Worm (Caenorhabditis elegans) whole organism, young adult: Measurements from ENCODE around the gene F10C1.3.
A peak's percentile ranks its signal among the peaks of the same experiment; 100 is the strongest.

Source experiments
- B0035.1 ChIP-seq: sonication (generic microtip); optimal IDR thresholded peaks from 2 replicates; lab custom pipeline; 2016; ENCODE audit warnings: missing genetic modification characterization, mild to moderate bottlenecking, missing compliant biosample characterization, missing genotype, missing genetic modification reagents
- B0261.1 ChIP-seq: sonication (generic microtip); optimal IDR thresholded peaks from 2 replicates; lab custom pipeline; 2016; ENCODE audit warnings: mild to moderate bottlenecking, missing genetic modification characterization, moderate library complexity, missing compliant biosample characterization
- D2030.7 ChIP-seq: fragments of 200-800 bp; sonication (Bioruptor generic); IDR thresholded peaks from 2 replicates; pipeline ENCODE4 v1.3.6; 2022; ENCODE audit warnings: missing genetic modification reagents, missing genetic modification characterization, missing compliant biosample characterization
- F22D6.2 ChIP-seq: sonication (generic microtip); optimal IDR thresholded peaks from 2 replicates; lab custom pipeline; 2016; ENCODE audit warnings: mild to moderate bottlenecking, missing genetic modification characterization, missing compliant biosample characterization
- F23B12.7 ChIP-seq: sonication (generic microtip); optimal IDR thresholded peaks from 2 replicates; lab custom pipeline; 2017; ENCODE audit warnings: missing genetic modification characterization, mild to moderate bottlenecking, missing compliant biosample characterization, antibody characterized with exemption, moderate library complexity; ENCODE audit not compliant: insufficient read depth
- F52B5.7 ChIP-seq: sonication (generic microtip); optimal IDR thresholded peaks from 2 replicates; lab custom pipeline; 2016; ENCODE audit warnings: mild to moderate bottlenecking, missing genetic modification characterization, missing compliant biosample characterization
- Y53F4B.3 ChIP-seq: fragments of 200-800 bp; sonication (Bioruptor generic); IDR thresholded peaks from 2 replicates; pipeline ENCODE4 v1.3.6; 2022; ENCODE audit warnings: missing genetic modification reagents, missing genetic modification characterization, missing compliant biosample characterization
- akir-1 ChIP-seq: fragments of 200-800 bp; sonication (Bioruptor generic); optimal IDR thresholded peaks from 2 replicates; lab custom pipeline; 2018; ENCODE audit warnings: mild to moderate bottlenecking, missing genetic modification characterization, moderate library complexity, missing compliant biosample characterization
- atf-7 ChIP-seq: sonication (generic microtip); optimal IDR thresholded peaks from 2 replicates; lab custom pipeline; 2017; ENCODE audit warnings: mild to moderate bottlenecking, missing genetic modification characterization, missing compliant biosample characterization
- athp-1 ChIP-seq: sonication (generic microtip); optimal IDR thresholded peaks from 2 replicates; lab custom pipeline; 2017; ENCODE audit warnings: mild to moderate bottlenecking, missing genetic modification characterization, missing compliant biosample characterization
- attf-6 ChIP-seq: fragments of 200-800 bp; sonication (Bioruptor generic); IDR thresholded peaks from 2 replicates; pipeline ENCODE4 v1.3.6; 2022; ENCODE audit warnings: missing genetic modification reagents, missing genetic modification characterization, missing compliant biosample characterization
- cebp-1 ChIP-seq, 2 experiments: fragments of 200-800 bp in 1 of 2; sonication (Bioruptor generic) in 1 of 2; sonication (generic microtip) in 1 of 2; IDR thresholded peaks in 1 of 2; optimal IDR thresholded peaks in 1 of 2; 2 replicates each; pipeline versions ENCODE4 v1.3.6 to Lab custom; 2017 to 2022; ENCODE audit warnings: missing compliant biosample characterization in 2 of 2, missing genetic modification characterization in 2 of 2, mild to moderate bottlenecking in 1 of 2, missing genetic modification reagents in 1 of 2, moderate library complexity in 1 of 2
- cebp-2 ChIP-seq: fragments of 200-800 bp; sonication (Bioruptor generic); IDR thresholded peaks from 2 replicates; pipeline ENCODE4 v1.3.6; 2022; ENCODE audit warnings: missing genetic modification characterization, missing compliant biosample characterization
- ceh-100 ChIP-seq: fragments of 200-800 bp; sonication (Bioruptor generic); IDR thresholded peaks from 2 replicates; pipeline ENCODE4 v1.3.6; 2022; ENCODE audit warnings: missing genetic modification reagents, missing genetic modification characterization, missing compliant biosample characterization
- ceh-79 ChIP-seq: sonication (generic microtip); optimal IDR thresholded peaks from 2 replicates; lab custom pipeline; 2017; ENCODE audit warnings: mild to moderate bottlenecking, missing genetic modification characterization, missing compliant biosample characterization
- ceh-91 ChIP-seq: fragments of 200-800 bp; sonication (Bioruptor generic); IDR thresholded peaks from 2 replicates; pipeline ENCODE4 v1.3.6; 2022; ENCODE audit warnings: missing genetic modification reagents, missing genetic modification characterization, missing compliant biosample characterization
- chd-7 ChIP-seq: sonication (generic microtip); optimal IDR thresholded peaks from 2 replicates; lab custom pipeline; 2016; ENCODE audit warnings: mild to moderate bottlenecking, missing genetic modification characterization, moderate library complexity, missing compliant biosample characterization
- dox-1 ChIP-seq: fragments of 200-800 bp; sonication (Bioruptor generic); IDR thresholded peaks from 2 replicates; pipeline ENCODE4 v1.3.6; 2022; ENCODE audit warnings: missing genetic modification reagents, missing genetic modification characterization, missing compliant biosample characterization
- egrh-3 ChIP-seq: fragments of 200-800 bp; sonication (Bioruptor generic); IDR thresholded peaks from 2 replicates; pipeline ENCODE4 v1.3.6; 2022; ENCODE audit warnings: missing genetic modification reagents, missing genetic modification characterization, missing compliant biosample characterization
- hlh-26 ChIP-seq: fragments of 200-800 bp; sonication (Bioruptor generic); conservative IDR thresholded peaks from 2 replicates; pipeline ENCODE4 v1.3.6; 2022; ENCODE audit warnings: missing genetic modification reagents, missing genetic modification characterization, missing compliant biosample characterization
- hmg-1.2 ChIP-seq: fragments of 200-800 bp; sonication (Bioruptor generic); IDR thresholded peaks from 2 replicates; pipeline ENCODE4 v1.3.6; 2022; ENCODE audit warnings: missing genetic modification reagents, missing genetic modification characterization, missing compliant biosample characterization
- hmg-20 ChIP-seq: fragments of 200-800 bp; sonication (Bioruptor generic); IDR thresholded peaks from 2 replicates; pipeline ENCODE4 v1.3.6; 2022; ENCODE audit warnings: missing genetic modification reagents, missing genetic modification characterization, missing compliant biosample characterization
- hsf-1 ChIP-seq: fragments of 200-800 bp; sonication (Bioruptor generic); IDR thresholded peaks from 2 replicates; pipeline ENCODE4 v1.3.6; 2022; ENCODE audit warnings: missing genetic modification reagents, missing genetic modification characterization, missing compliant biosample characterization
- lag-1 ChIP-seq: fragments of 200-800 bp; sonication (Bioruptor generic); IDR thresholded peaks from 2 replicates; pipeline ENCODE4 v1.3.6; 2022; ENCODE audit warnings: missing genetic modification reagents, missing genetic modification characterization, missing compliant biosample characterization
- lin-40 ChIP-seq: sonication (generic microtip); optimal IDR thresholded peaks from 2 replicates; lab custom pipeline; 2016; ENCODE audit warnings: missing genetic modification characterization, mild to moderate bottlenecking, missing compliant biosample characterization, missing genotype, missing genetic modification reagents
- lin-54 ChIP-seq: fragments of 200-800 bp; sonication (Bioruptor generic); optimal IDR thresholded peaks from 2 replicates; lab custom pipeline; 2018; ENCODE audit warnings: mild to moderate bottlenecking, missing genetic modification characterization, missing compliant biosample characterization
- lir-1 ChIP-seq: fragments of 200-800 bp; sonication (Bioruptor generic); conservative IDR thresholded peaks from 2 replicates; pipeline ENCODE4 v1.3.6; 2022; ENCODE audit warnings: missing genetic modification reagents, missing genetic modification characterization, missing compliant biosample characterization
- lsl-1 ChIP-seq: fragments of 200-800 bp; sonication (Bioruptor generic); optimal IDR thresholded peaks from 2 replicates; lab custom pipeline; 2018; ENCODE audit warnings: mild to moderate bottlenecking, missing genetic modification characterization, moderate library complexity, missing compliant biosample characterization
- madf-8 ChIP-seq: fragments of 200-800 bp; sonication (Bioruptor generic); conservative IDR thresholded peaks from 2 replicates; pipeline ENCODE4 v1.3.6; 2022; ENCODE audit warnings: missing genetic modification reagents, missing genetic modification characterization, missing compliant biosample characterization
- mcd-1 ChIP-seq: fragments of 200-800 bp; sonication (Bioruptor generic); IDR thresholded peaks from 2 replicates; pipeline ENCODE4 v1.3.6; 2022; ENCODE audit warnings: missing genetic modification reagents, missing genetic modification characterization, missing compliant biosample characterization
- mel-28 ChIP-seq: sonication (generic microtip); optimal IDR thresholded peaks from 2 replicates; lab custom pipeline; 2016; ENCODE audit warnings: borderline replicate concordance, mild to moderate bottlenecking, missing genetic modification characterization, missing compliant biosample characterization
- nhr-120 ChIP-seq: fragments of 200-800 bp; sonication (Bioruptor generic); IDR thresholded peaks from 2 replicates; pipeline ENCODE4 v1.3.6; 2022; ENCODE audit warnings: missing genetic modification characterization, missing compliant biosample characterization
- nhr-90 ChIP-seq: sonication (generic microtip); optimal IDR thresholded peaks from 2 replicates; lab custom pipeline; 2016; ENCODE audit warnings: missing genotype, mild to moderate bottlenecking, missing genetic modification characterization, missing compliant biosample characterization
- pha-4 ChIP-seq: fragments of 150-350 bp; sonication (generic microtip); optimal IDR thresholded peaks from 2 replicates; lab custom pipeline; 2014; ENCODE audit warnings: missing biosample characterization, missing genetic modification reagents, missing genetic modification characterization
- rcor-1 ChIP-seq: fragments of 200-800 bp; sonication (Bioruptor generic); IDR thresholded peaks from 2 replicates; pipeline ENCODE4 v1.3.6; 2022; ENCODE audit warnings: missing genetic modification reagents, missing genetic modification characterization, missing compliant biosample characterization
- snpc-1.3 ChIP-seq: sonication (generic microtip); optimal IDR thresholded peaks from 2 replicates; lab custom pipeline; 2017; ENCODE audit warnings: missing genetic modification characterization, mild to moderate bottlenecking, missing compliant biosample characterization, antibody characterized with exemption, moderate library complexity, missing genotype, missing genetic modification reagents; ENCODE audit not compliant: insufficient read depth
- snpc-3.4 ChIP-seq: sonication (generic microtip); optimal IDR thresholded peaks from 2 replicates; lab custom pipeline; 2017; ENCODE audit warnings: missing genetic modification characterization, mild to moderate bottlenecking, missing compliant biosample characterization, antibody characterized with exemption, moderate library complexity, missing genotype, missing genetic modification reagents
- snpc-4 ChIP-seq, 5 experiments: fragments of 150-350 bp in 1 of 5; sonication (generic microtip) in 4 of 5; optimal IDR thresholded peaks; 2 replicates each; lab custom pipeline; 2014 to 2018; ENCODE audit warnings: missing genetic modification characterization in 5 of 5, missing biosample characterization in 3 of 5, antibody characterized with exemption in 2 of 5, mild to moderate bottlenecking in 2 of 5, missing compliant biosample characterization in 2 of 5, missing genotype in 2 of 5, moderate library complexity in 2 of 5, missing genetic modification reagents in 1 of 5
- somi-1 ChIP-seq: fragments of 200-800 bp; sonication (Bioruptor generic); optimal IDR thresholded peaks from 2 replicates; lab custom pipeline; 2018; ENCODE audit warnings: mild to moderate bottlenecking, missing genetic modification characterization, missing compliant biosample characterization
- sptf-2 ChIP-seq: fragments of 200-800 bp; sonication (Bioruptor generic); optimal IDR thresholded peaks from 2 replicates; lab custom pipeline; 2018; ENCODE audit warnings: mild to moderate bottlenecking, missing genetic modification characterization, missing compliant biosample characterization
- tbx-9 ChIP-seq: sonication (generic microtip); optimal IDR thresholded peaks from 2 replicates; lab custom pipeline; 2016; ENCODE audit warnings: borderline replicate concordance, missing genetic modification characterization, inconsistent platforms, missing compliant biosample characterization
- tlf-1 ChIP-seq: fragments of 200-800 bp; sonication (Bioruptor generic); optimal IDR thresholded peaks from 2 replicates; lab custom pipeline; 2018; ENCODE audit warnings: mild to moderate bottlenecking, missing genetic modification characterization, missing compliant biosample characterization
- xnd-1 ChIP-seq: sonication (generic microtip); optimal IDR thresholded peaks from 2 replicates; lab custom pipeline; 2016; ENCODE audit warnings: missing genotype, missing genetic modification reagents, missing genetic modification characterization, missing compliant biosample characterization
- zfh-2 ChIP-seq: fragments of 200-800 bp; sonication (Bioruptor generic); conservative IDR thresholded peaks from 2 replicates; pipeline ENCODE4 v1.3.6; 2022; ENCODE audit warnings: missing genetic modification reagents, missing genetic modification characterization, missing compliant biosample characterization
- ztf-18 ChIP-seq: sonication (generic microtip); optimal IDR thresholded peaks from 2 replicates; lab custom pipeline; 2016; ENCODE audit warnings: missing genotype, mild to moderate bottlenecking, missing genetic modification characterization, missing compliant biosample characterization
- ztf-25 ChIP-seq: fragments of 200-800 bp; sonication (Bioruptor generic); IDR thresholded peaks from 2 replicates; pipeline ENCODE4 v1.3.6; 2022; ENCODE audit warnings: missing genetic modification reagents, missing genetic modification characterization, missing compliant biosample characterization

Gene F10C1.3

DNA sequence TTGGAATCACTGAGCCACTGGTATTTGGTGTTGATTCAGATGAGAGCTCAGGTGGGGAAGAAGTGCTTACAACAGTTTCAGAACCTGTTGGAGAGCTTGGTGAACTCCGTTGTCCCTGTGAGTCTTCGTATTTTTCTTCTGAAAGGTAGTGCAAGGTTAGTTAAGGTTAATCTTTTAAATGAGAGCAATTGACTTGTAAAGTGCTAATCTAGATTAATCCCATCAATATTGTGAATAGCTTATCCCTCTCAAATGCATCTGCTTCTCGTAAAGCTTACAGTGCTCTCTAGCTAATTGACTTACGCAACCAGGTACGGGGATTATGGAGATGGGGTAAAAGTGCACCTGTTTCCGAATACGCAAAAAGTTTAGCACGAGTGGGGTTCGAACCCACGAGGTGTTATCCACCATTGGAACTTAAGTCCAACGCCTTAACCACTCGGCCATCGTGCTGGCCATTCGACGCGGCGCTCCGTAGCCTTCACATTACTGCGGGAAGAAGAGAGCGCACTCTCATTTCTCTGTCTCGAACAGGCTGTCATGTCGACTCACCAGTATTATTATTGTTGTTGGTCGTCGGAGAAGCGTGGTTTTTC lies 15.1 kb upstream of the F10C1.3 start (continued):
- peak; percentile 20 for TF ChIP-seq snpc-1.3 (tag; lab: Kevin White, UChicago)
- TF ChIP-seq Y53F4B.3 (GFP tag; lab: Robert Waterston, UW) = peak; percentile 56; the same call in 1 of the 2 replicates
- peak; percentile 7 for TF ChIP-seq tlf-1 (GFP tag; lab: Kevin White, UChicago)
- 0 out of 2 replicates have a peak, but pooled peaks have one; percentile 8 for TF ChIP-seq lir-1 (GFP tag; lab: Robert Waterston, UW)
- TF ChIP-seq ceh-100 = 0 out of 2 replicates have a peak, but pooled peaks have one; percentile 27
- peak; percentile 58 for TF ChIP-seq ztf-18 (tag; lab: Kevin White, UChicago)
- peak; percentile 58 for TF ChIP-seq nhr-90 (tag; lab: Kevin White, UChicago)
- no peak for TF ChIP-seq madf-8 (GFP tag; lab: Robert Waterston, UW)
- no peak for TF ChIP-seq sptf-2 (GFP tag; lab: Kevin White, UChicago)
- peak; percentile 33; the same call in 1 of the 2 replicates for TF ChIP-seq egrh-3 (GFP tag; lab: Robert Waterston, UW)
- no peak for TF ChIP-seq xnd-1 (tag; lab: Kevin White, UChicago)
- no peak for TF ChIP-seq ceh-91 (GFP tag; lab: Robert Waterston, UW)
- TF ChIP-seq hlh-26 (GFP tag; lab: Robert Waterston, UW) = no peak
- TF ChIP-seq dox-1 = peak; percentile 73
- no peak for TF ChIP-seq snpc-3.4 (tag; lab: Kevin White, UChicago)
- no peak for TF ChIP-seq cebp-2 (GFP tag; lab: Robert Waterston, UW)
- no peak for TF ChIP-seq lsl-1 (GFP tag; lab: Kevin White, UChicago)
- peak; percentile 24; the same call in 1 of the 2 replicates for TF ChIP-seq attf-6 (GFP tag; lab: Robert Waterston, UW)
- TF ChIP-seq pha-4 (tag; lab: Kevin White, UChicago) = no peak
- TF ChIP-seq akir-1 = no peak
- no peak for TF ChIP-seq ceh-79 (tag; lab: Kevin White, UChicago)
- peak; percentile 52 for TF ChIP-seq chd-7
- no peak for TF ChIP-seq lin-54
- peak; percentile 59; the same call in 1 of the 2 replicates for TF ChIP-seq zfh-2 (GFP tag; lab: Robert Waterston, UW)
- no peak for TF ChIP-seq athp-1 (tag; lab: Kevin White, UChicago)
- peak; percentile 57 for TF ChIP-seq somi-1 (GFP tag; lab: Kevin White, UChicago)
- no peak for TF ChIP-seq hsf-1 (GFP tag; lab: Robert Waterston, UW)
- peak; percentile 90 for TF ChIP-seq B0261.1
- no peak for TF ChIP-seq cebp-1 (GFP tag; IDR thresholded peaks at IDR 0.05; lab: Robert Waterston, UW)
- TF ChIP-seq cebp-1 (tag; optimal IDR thresholded peaks at IDR 0.05; lab: Kevin White, UChicago) = no peak
- no peak for TF ChIP-seq lag-1 (GFP tag; lab: Robert Waterston, UW)
- TF ChIP-seq atf-7 (tag; lab: Kevin White, UChicago) = peak; percentile 6
- no peak for TF ChIP-seq D2030.7
- no peak for TF ChIP-seq nhr-120 (GFP tag; lab: Robert Waterston, UW)
- no peak for TF ChIP-seq mel-28 (tag; lab: Kevin White, UChicago)
- TF ChIP-seq F52B5.7 (tag; lab: Kevin White, UChicago) = peak; percentile 12
- TF ChIP-seq lin-40 (tag; lab: Kevin White, UChicago) = peak; percentile 26
- TF ChIP-seq tbx-9 (tag; lab: Kevin White, UChicago) = no peak
- peak; percentile 64 for TF ChIP-seq rcor-1 (GFP tag; lab: Robert Waterston, UW)
- TF ChIP-seq F22D6.2 (tag; lab: Kevin White, UChicago) = no peak
- TF ChIP-seq hmg-20 (GFP tag; lab: Robert Waterston, UW) = no peak
- TF ChIP-seq hmg-1.2 (GFP tag; lab: Robert Waterston, UW) = peak; percentile 78
- TF ChIP-seq B0035.1 (tag; lab: Kevin White, UChicago) = no peak
- no peak for TF ChIP-seq ztf-25 (GFP tag; lab: Robert Waterston, UW)
- TF ChIP-seq snpc-4 (GFP tag; optimal IDR thresholded peaks at IDR 0.05; lab: Kevin White, UChicago) = no peak
- peak in 3 of 4 experiments; percentile 0 to 70 (median 62) for TF ChIP-seq snpc-4 (tag; optimal IDR thresholded peaks at IDR 0.05; lab: Kevin White, UChicago)
- TF ChIP-seq F23B12.7 (tag; lab: Kevin White, UChicago) = no peak
- peak; percentile 38; the same call in 1 of the 2 replicates for TF ChIP-seq mcd-1
